Worm (Caenorhabditis elegans): ENCODE results near the gene F20B6.5.

DNA sequence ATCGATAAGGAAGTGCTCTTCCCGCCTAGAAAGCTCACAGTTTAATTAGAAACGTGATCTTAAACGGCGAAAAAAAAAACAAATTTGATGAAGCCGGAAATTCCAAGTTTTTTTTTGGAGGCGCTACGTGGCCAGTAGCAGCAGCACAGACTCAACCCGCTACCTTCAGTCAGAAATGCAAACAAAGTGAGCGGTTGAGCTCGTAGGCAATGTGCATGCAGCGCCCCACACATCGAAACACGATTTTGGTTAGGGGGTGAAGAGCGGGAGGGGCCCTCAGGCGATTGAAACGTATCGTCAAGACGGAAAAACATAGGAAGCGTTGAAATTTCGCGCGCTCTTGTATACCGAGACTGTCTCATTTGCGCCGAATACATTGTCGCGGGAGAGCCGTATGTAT, 48.5 kb downstream of the F20B6.5 start:
- TF ChIP-seq pqm-1 (tag; optimal IDR thresholded peaks at IDR 0.05) (no peak), sox-4 (tag; optimal IDR thresholded peaks at IDR 0.05) (no peak), ceh-30 (tag; optimal IDR thresholded peaks at IDR 0.05) (no peak), ceh-45 (GFP tag; IDR thresholded peaks at IDR 0.05) (no peak), hlh-15 (tag; optimal IDR thresholded peaks at IDR 0.05) (no peak), nfya-1 (tag; optimal IDR thresholded peaks at IDR 0.05) (no peak), pha-4 (tag; optimal IDR thresholded peaks at IDR 0.05) (no peak), tbx-2 (tag; optimal IDR thresholded peaks at IDR 0.05) (no peak), hlh-30 (tag; optimal IDR thresholded peaks at IDR 0.05; ENCODE audit: insufficient read depth) (no peak), pat-9 (tag; optimal IDR thresholded peaks at IDR 0.05) (no peak), fax-1 (tag; optimal IDR thresholded peaks at IDR 0.05) (no peak), fkh-6 (tag; optimal IDR thresholded peaks at IDR 0.05) (no peak), K02D7.2 (tag; optimal IDR thresholded peaks at IDR 0.05) (no peak)

All from whole organism, late embryonic.